Worm (Caenorhabditis elegans) whole organism, late embryonic: ENCODE results near the gene T24E12.6.

Experiments used
- K02D7.2 ChIP-seq: sonication (generic microtip); optimal IDR thresholded peaks from 2 replicates; lab custom pipeline; 2017; ENCODE audit warnings: mild to moderate bottlenecking, missing genetic modification characterization, missing compliant biosample characterization
- odd-2 ChIP-seq: sonication (generic microtip); optimal IDR thresholded peaks from 2 replicates; lab custom pipeline; 2017; ENCODE audit warnings: antibody characterized with exemption, mild to moderate bottlenecking, missing genetic modification characterization, missing compliant biosample characterization
- pag-3 ChIP-seq: sonication (generic microtip); optimal IDR thresholded peaks from 2 replicates; lab custom pipeline; 2016; ENCODE audit warnings: missing compliant biosample characterization, missing genetic modification characterization, borderline replicate concordance
- pha-4 ChIP-seq: fragments of 150-350 bp; optimal IDR thresholded peaks from 2 replicates; lab custom pipeline; 2018; ENCODE audit warnings: missing biosample characterization, missing genetic modification reagents, missing genetic modification characterization

ce11 chrII:3785257-3785656 lies 23.8 kb upstream of the T24E12.6 start, which contains the start of gene T24E12.1:
- TF ChIP-seq pag-3 (tag; lab: Kevin White, UChicago) (no peak), pha-4 (tag; lab: Kevin White, UChicago) (no peak), odd-2 (tag; lab: Kevin White, UChicago) (no peak), K02D7.2 (tag; lab: Kevin White, UChicago) (no peak)
